Fruit fly (Drosophila melanogaster) whole organism, wandering third instar larva: ENCODE results near the gene Gpdh3.

Source experiments
- CG32264 ChIP-seq: fragments of 200-800 bp; sonication (Bioruptor generic); optimal IDR thresholded peaks from 2 replicates; lab custom pipeline; 2016; ENCODE audit warnings: missing biosample characterization, missing genetic modification characterization
- CG9705 ChIP-seq: fragments of 200-800 bp; sonication (Bioruptor generic); optimal IDR thresholded peaks from 2 replicates; lab custom pipeline; 2018; ENCODE audit warnings: missing biosample characterization, mild to moderate bottlenecking, missing genetic modification characterization
- CrebA ChIP-seq: fragments of 200-800 bp; sonication (Bioruptor generic); optimal IDR thresholded peaks from 2 replicates; lab custom pipeline; 2016; ENCODE audit warnings: missing biosample characterization, mild to moderate bottlenecking, missing genetic modification characterization, borderline replicate concordance
- GATAd ChIP-seq: sonication (Bioruptor generic); optimal IDR thresholded peaks from 2 replicates; lab custom pipeline; 2016; ENCODE audit warnings: missing biosample characterization, missing genetic modification characterization
- HLH106 ChIP-seq: fragments of 200-800 bp; optimal IDR thresholded peaks from 3 replicates; lab custom pipeline; 2019; ENCODE audit warnings: missing biosample characterization, mild to moderate bottlenecking, missing genetic modification characterization, moderate library complexity
- Hnf4 ChIP-seq: fragments of 200-800 bp; sonication (Bioruptor generic); optimal IDR thresholded peaks from 2 replicates; lab custom pipeline; 2016; ENCODE audit warnings: missing biosample characterization, mild to moderate bottlenecking, missing genetic modification characterization
- Jra ChIP-seq: sonication (Bioruptor generic); optimal IDR thresholded peaks from 2 replicates; lab custom pipeline; 2016; ENCODE audit warnings: missing biosample characterization, missing genetic modification characterization
- Myc ChIP-seq: fragments of >200 bp; optimal IDR thresholded peaks from 2 replicates; lab custom pipeline; 2017
- N ChIP-seq: fragments of >200 bp; optimal IDR thresholded peaks from 2 replicates; lab custom pipeline; 2018; ENCODE audit warnings: missing biosample characterization, missing external identifiers, missing genetic modification characterization
- OdsH ChIP-seq: fragments of 200-800 bp; sonication (Bioruptor generic); optimal IDR thresholded peaks from 2 replicates; lab custom pipeline; 2016; ENCODE audit warnings: missing biosample characterization, mild to moderate bottlenecking, missing genetic modification characterization
- Rel ChIP-seq, 2 experiments: fragments of 200-800 bp; sonication (Bioruptor generic) in 1 of 2; optimal IDR thresholded peaks; 2 replicates in 1 of 2; 3 replicates in 1 of 2; lab custom pipeline; 2016 to 2019; ENCODE audit warnings: mild to moderate bottlenecking in 2 of 2, missing biosample characterization in 2 of 2, missing genetic modification characterization in 2 of 2, moderate library complexity in 1 of 2
- Sp1 ChIP-seq: fragments of 200-800 bp; sonication (Bioruptor generic); optimal IDR thresholded peaks from 3 replicates; lab custom pipeline; 2019; ENCODE audit warnings: missing biosample characterization, mild to moderate bottlenecking, missing genetic modification characterization, moderate library complexity
- Vsx2 ChIP-seq: fragments of 200-300, 225-300 bp; sonication (Bioruptor generic); optimal IDR thresholded peaks from 2 replicates; lab custom pipeline; 2018; ENCODE audit warnings: missing biosample characterization, missing genetic modification characterization; ENCODE audit not compliant: partially characterized antibody
- br ChIP-seq: fragments of 200-800 bp; sonication (Bioruptor generic); optimal IDR thresholded peaks from 2 replicates; lab custom pipeline; 2016; ENCODE audit warnings: missing biosample characterization, missing genetic modification characterization
- brk ChIP-seq: fragments of 200-800 bp; sonication (Bioruptor generic); optimal IDR thresholded peaks from 2 replicates; lab custom pipeline; 2016; ENCODE audit warnings: missing biosample characterization, mild to moderate bottlenecking, missing genetic modification characterization
- dl ChIP-seq, 2 experiments: fragments of 175-275, 200-275 bp in 1 of 2; fragments of 200-275 bp in 1 of 2; sonication (Bioruptor generic); optimal IDR thresholded peaks; lab custom pipeline; 2018; ENCODE audit warnings: mild to moderate bottlenecking in 2 of 2, missing biosample characterization in 2 of 2, missing genetic modification characterization in 2 of 2, moderate library complexity in 2 of 2; ENCODE audit not compliant: partially characterized antibody in 2 of 2, insufficient read depth in 1 of 2
- dmrt93B ChIP-seq: fragments of 200-800 bp; sonication (Bioruptor generic); optimal IDR thresholded peaks from 2 replicates; lab custom pipeline; 2018; ENCODE audit warnings: missing biosample characterization, mild to moderate bottlenecking, missing genetic modification characterization
- dsf ChIP-seq: sonication (Bioruptor generic); optimal IDR thresholded peaks from 2 replicates; lab custom pipeline; 2016; ENCODE audit warnings: missing biosample characterization, missing genetic modification characterization, borderline replicate concordance
- ey ChIP-seq: fragments of 200-800 bp; sonication (Bioruptor generic); optimal IDR thresholded peaks from 2 replicates; lab custom pipeline; 2016; ENCODE audit warnings: missing biosample characterization, missing genetic modification characterization
- foxo ChIP-seq, 2 experiments: fragments of 200-800 bp; sonication (Bioruptor generic); optimal IDR thresholded peaks; 2 replicates in 1 of 2; 3 replicates in 1 of 2; lab custom pipeline; 2016 to 2017; ENCODE audit warnings: missing biosample characterization in 2 of 2, missing genetic modification characterization in 2 of 2
- fru ChIP-seq: fragments of 200-800 bp; sonication (Bioruptor generic); optimal IDR thresholded peaks from 3 replicates; lab custom pipeline; 2016; ENCODE audit warnings: missing biosample characterization, mild to moderate bottlenecking, missing genetic modification characterization
- h ChIP-seq: fragments of 200-800 bp; sonication (Bioruptor generic); optimal IDR thresholded peaks from 3 replicates; lab custom pipeline; 2016; ENCODE audit warnings: missing biosample characterization, mild to moderate bottlenecking, missing genetic modification characterization
- lola ChIP-seq: fragments of >200 bp; optimal IDR thresholded peaks from 2 replicates; lab custom pipeline; 2017; ENCODE audit warnings: missing biosample characterization, missing genetic modification characterization
- pan ChIP-seq: fragments of >200 bp; optimal IDR thresholded peaks from 2 replicates; lab custom pipeline; 2017
- psq ChIP-seq: fragments of 200-800 bp; sonication (Bioruptor generic); optimal IDR thresholded peaks from 3 replicates; lab custom pipeline; 2017; ENCODE audit warnings: missing biosample characterization, mild to moderate bottlenecking, missing genetic modification characterization, moderate library complexity
- rgr ChIP-seq: fragments of 200-800 bp; sonication (Bioruptor generic); optimal IDR thresholded peaks from 3 replicates; lab custom pipeline; 2016; ENCODE audit warnings: missing biosample characterization, mild to moderate bottlenecking, missing genetic modification characterization
- sage ChIP-seq: fragments of 200-800 bp; sonication (Bioruptor generic); optimal IDR thresholded peaks from 2 replicates; lab custom pipeline; 2016; ENCODE audit warnings: missing biosample characterization, mild to moderate bottlenecking, missing genetic modification characterization
- sv ChIP-seq: fragments of 200-800 bp; sonication (Bioruptor generic); optimal IDR thresholded peaks from 3 replicates; lab custom pipeline; 2016; ENCODE audit warnings: missing biosample characterization, missing genetic modification characterization
- usp ChIP-seq: fragments of >200 bp; optimal IDR thresholded peaks from 2 replicates; lab custom pipeline; 2017; ENCODE audit warnings: missing biosample characterization, missing genetic modification characterization
- woc ChIP-seq: sonication (Bioruptor generic); optimal IDR thresholded peaks from 2 replicates; lab custom pipeline; 2016; ENCODE audit warnings: missing biosample characterization, mild to moderate bottlenecking, missing genetic modification characterization

The Gpdh3 gene

DNA sequence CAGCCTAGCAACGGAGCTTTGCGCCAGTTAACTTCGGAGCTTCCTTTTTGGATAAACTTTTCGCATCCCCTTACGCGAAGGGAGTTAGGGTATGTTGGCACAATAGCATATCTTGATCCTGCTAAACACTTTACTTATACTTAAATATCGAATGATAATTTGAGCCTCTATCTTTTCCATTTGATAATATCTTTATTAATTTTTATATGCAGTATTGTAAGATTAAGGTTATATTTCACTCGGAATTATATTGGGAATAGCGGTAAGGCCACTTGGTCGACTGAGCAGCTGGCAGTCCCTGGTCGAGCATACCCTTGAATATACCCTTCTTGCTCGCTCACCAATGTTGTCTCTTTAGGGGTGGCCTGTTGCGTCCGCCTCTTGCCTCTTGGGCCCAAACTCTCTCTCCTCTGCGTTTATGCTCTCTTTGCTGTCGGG lies 13.0 kb upstream of the Gpdh3 start:
- no peak for TF ChIP-seq GATAd
- peak; percentile 74 for TF ChIP-seq woc (GFP tag; lab: Kevin White, UChicago)
- peak; percentile 67 for TF ChIP-seq psq (GFP tag; lab: Kevin White, UChicago)
- peak; percentile 78 for TF ChIP-seq sv
- TF ChIP-seq fru (GFP tag; lab: Kevin White, UChicago) = peak; percentile 83
- TF ChIP-seq rgr (GFP tag; lab: Kevin White, UChicago) = peak; percentile 69
- TF ChIP-seq OdsH = peak; percentile 69
- peak in 1 of 2 experiments; percentile 79 for TF ChIP-seq foxo (GFP tag; optimal IDR thresholded peaks at IDR 0.05; lab: Kevin White, UChicago)
- TF ChIP-seq Hnf4 (GFP tag; lab: Kevin White, UChicago) = no peak
- peak; percentile 60 for TF ChIP-seq Sp1 (GFP tag; lab: Kevin White, UChicago)
- TF ChIP-seq HLH106 = peak; percentile 48
- peak; percentile 74 for TF ChIP-seq br (GFP tag; lab: Kevin White, UChicago)
- peak; percentile 60 for TF ChIP-seq ey (GFP tag; lab: Kevin White, UChicago)
- TF ChIP-seq h (GFP tag; lab: Kevin White, UChicago) = peak; percentile 57
- no peak for TF ChIP-seq Rel (GFP tag; optimal IDR thresholded peaks at IDR 0.05; lab: Kevin White, UChicago)
- no peak for TF ChIP-seq Rel (tag; optimal IDR thresholded peaks at IDR 0.05; lab: Kevin White, UChicago)
- TF ChIP-seq CrebA (GFP tag; lab: Kevin White, UChicago) = no peak
- TF ChIP-seq sage (GFP tag; lab: Kevin White, UChicago) = peak; percentile 30
- TF ChIP-seq CG32264 (GFP tag; lab: Kevin White, UChicago) = no peak
- no peak for TF ChIP-seq pan (lab: Kevin White, UChicago)
- TF ChIP-seq dmrt93B (GFP tag; lab: Kevin White, UChicago) = no peak

DNA sequence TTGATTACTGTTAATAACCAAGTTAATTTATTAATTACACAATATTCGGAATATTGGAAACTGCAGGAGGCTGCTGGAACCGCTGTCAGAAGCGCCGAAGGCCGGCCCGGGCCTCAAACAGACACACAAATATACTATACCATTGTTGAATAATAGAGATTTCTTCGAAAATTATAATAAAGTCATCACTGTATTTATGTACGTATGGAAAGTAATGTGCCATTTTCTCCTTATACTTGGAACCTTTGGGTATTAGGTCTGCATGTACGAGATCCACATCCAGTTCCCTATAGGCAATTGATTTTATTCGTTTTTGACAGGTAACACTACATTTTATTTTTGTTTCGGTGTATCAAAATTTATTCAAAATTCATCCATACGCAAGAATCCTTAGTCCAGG lies 9.3 kb upstream of the Gpdh3 start, which contains the start of gene CG7069:
CG7069 (plus strand) TSS at position 301 of the 400 bp plus-strand sequence.
- TF ChIP-seq Vsx2 (GFP tag; lab: Kevin White, UChicago) (no peak), Rel (GFP tag; optimal IDR thresholded peaks at IDR 0.05; lab: Kevin White, UChicago) (no peak), Rel (tag; optimal IDR thresholded peaks at IDR 0.05; lab: Kevin White, UChicago) (no peak), Jra (no peak), foxo (GFP tag; optimal IDR thresholded peaks at IDR 0.05; lab: Kevin White, UChicago) (no peak), dmrt93B (GFP tag; lab: Kevin White, UChicago) (no peak), lola (GFP tag; lab: Kevin White, UChicago) (no peak), Hnf4 (GFP tag; lab: Kevin White, UChicago) (no peak), Myc (no peak), CG9705 (GFP tag; lab: Kevin White, UChicago) (no peak), dl (GFP tag; optimal IDR thresholded peaks at IDR 0.05; lab: Kevin White, UChicago; ENCODE audit: insufficient read depth in 1 of 2, partially characterized antibody in 2 of 2) (no peak), brk (GFP tag; lab: Kevin White, UChicago) (no peak)

DNA sequence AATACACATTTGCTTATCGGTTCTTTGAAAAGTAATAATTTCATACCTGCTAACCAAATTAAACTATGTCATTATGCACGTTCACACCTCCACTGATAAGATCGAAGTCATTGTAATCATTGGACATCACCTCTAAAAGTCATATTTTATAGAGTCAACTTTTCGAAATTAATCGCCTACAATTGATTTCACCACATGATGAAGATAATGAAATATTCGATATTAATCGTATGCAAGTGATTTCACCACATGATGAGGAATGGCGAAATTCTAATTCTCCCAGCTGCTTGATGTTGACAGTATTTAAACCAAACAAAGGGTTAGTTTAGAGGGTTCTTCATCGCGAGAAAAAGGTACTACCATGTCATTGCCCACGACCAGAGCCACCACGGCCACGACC lies 6.2 kb upstream of the Gpdh3 start, which contains the start of gene CG18596:
CG18596 (plus strand) TSS at position 250 of the 400 bp plus-strand sequence.
- TF ChIP-seq Myc = peak; percentile 77
- no peak for TF ChIP-seq sv

DNA sequence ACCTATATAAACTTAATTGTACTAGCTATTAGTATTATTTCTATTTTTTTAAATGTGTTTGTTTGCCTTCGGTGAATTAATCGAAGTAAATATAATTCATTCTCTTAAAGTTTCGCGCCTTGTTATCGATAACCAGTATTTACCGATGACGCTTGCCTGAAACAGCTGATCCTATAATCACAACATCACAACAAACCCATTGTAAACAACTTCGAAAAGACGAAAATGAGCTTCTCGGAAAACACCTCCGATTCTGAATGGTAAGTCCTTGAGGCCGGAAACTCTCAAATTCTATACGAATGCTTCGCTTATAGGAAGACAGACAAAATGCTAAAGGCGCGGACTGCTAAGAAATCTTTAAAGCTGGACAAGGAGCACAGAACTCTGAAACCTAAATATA lies 1.9 kb upstream of the Gpdh3 start, which contains the start of gene CG34149:
CG34149 (plus strand) TSS at position 187 of the 400 bp plus-strand sequence.
- TF ChIP-seq N (GFP tag; lab: Kevin White, UChicago) = no peak

DNA sequence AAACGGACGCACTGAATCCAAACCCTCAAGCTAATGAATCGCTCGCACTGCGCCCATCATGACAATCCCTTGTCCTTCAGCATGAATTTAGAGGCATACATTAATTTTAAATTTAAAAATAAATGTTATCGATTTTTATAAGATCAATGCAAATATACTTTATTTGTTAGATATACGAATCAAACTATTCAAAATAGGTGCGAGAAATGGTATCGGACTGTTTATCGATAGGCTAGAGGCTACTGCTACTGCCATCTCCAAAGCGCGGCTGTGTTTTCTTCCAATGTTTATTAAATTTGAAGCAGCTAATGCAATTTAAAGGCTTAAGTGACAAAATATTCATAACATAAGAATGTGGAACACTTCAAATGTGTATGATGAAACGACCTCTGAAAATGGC lies 758 bp upstream of the Gpdh3 start, which contains the start of gene CG43342:
CG43342 (plus strand) TSS at position 264 of the 400 bp plus-strand sequence.
- TF ChIP-seq dsf (GFP tag; lab: Kevin White, UChicago) (no peak), lola (GFP tag; lab: Kevin White, UChicago) (no peak), br (GFP tag; lab: Kevin White, UChicago) (no peak), usp (GFP tag; lab: Kevin White, UChicago) (no peak), h (GFP tag; lab: Kevin White, UChicago) (no peak), Sp1 (GFP tag; lab: Kevin White, UChicago) (no peak)
